Fruit fly (Drosophila melanogaster): ENCODE results near the gene CG32263.

DNA sequence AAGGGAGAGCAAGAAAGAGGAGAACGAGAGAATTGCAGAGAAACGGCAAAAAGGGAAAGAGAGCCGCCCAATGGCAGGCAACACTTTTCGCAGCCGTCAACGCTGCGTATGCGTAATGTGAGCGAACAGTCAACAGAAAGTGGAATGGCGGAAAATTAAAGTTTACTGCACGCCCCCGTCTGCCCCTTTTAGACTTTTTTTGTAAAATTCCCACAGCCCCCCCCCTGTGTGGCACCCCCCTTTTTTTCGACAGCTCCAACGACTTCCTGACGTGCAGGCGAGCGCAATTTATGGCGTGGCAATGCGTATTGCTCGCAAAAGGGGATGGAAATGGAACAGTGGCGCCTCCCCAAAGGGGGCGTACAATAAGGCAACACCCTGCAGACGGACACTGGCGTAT, 47.6 kb downstream of the CG32263 start:
- TF ChIP-seq ttk (optimal IDR thresholded peaks at IDR 0.05) (no peak), psq (optimal IDR thresholded peaks at IDR 0.05) (no peak), Myc (optimal IDR thresholded peaks at IDR 0.05) (no peak), h (optimal IDR thresholded peaks at IDR 0.05) (no peak), Sin3A (optimal IDR thresholded peaks at IDR 0.05) (no peak), insv (optimal IDR thresholded peaks at IDR 0.05) (no peak)
